Fruit fly (Drosophila melanogaster) whole organism, embryonic: ENCODE data around the gene mahe.

ENCODE experiments used
- Adf1 ChIP-seq: fragments of 200-800 bp; sonication (Bioruptor generic); IDR thresholded peaks from 2 replicates; pipeline ENCODE4 v1.3.6; 2022; ENCODE audit warnings: missing biosample characterization, missing genetic modification characterization
- Atf6 ChIP-seq: fragments of 200-800 bp; sonication (Bioruptor generic); IDR thresholded peaks from 2 replicates; pipeline ENCODE4 v1.3.6; 2022; ENCODE audit warnings: missing biosample characterization, missing genetic modification characterization
- BEAF-32 ChIP-seq: fragments of 200-800 bp; sonication (Bioruptor generic); optimal IDR thresholded peaks from 3 replicates; lab custom pipeline; 2017; ENCODE audit warnings: missing biosample characterization, missing genetic modification characterization, mild to moderate bottlenecking, moderate library complexity, missing genetic modification reagents
- Bteb2 ChIP-seq: fragments of 200-800 bp; sonication (Bioruptor generic); optimal IDR thresholded peaks from 2 replicates; lab custom pipeline; 2016; ENCODE audit warnings: missing biosample characterization, missing genetic modification characterization
- CG10959 ChIP-seq: fragments of 200-800 bp; sonication (Bioruptor generic); IDR thresholded peaks from 2 replicates; pipeline ENCODE4 v1.3.6; 2022; ENCODE audit warnings: missing biosample characterization, missing genetic modification characterization
- CG11504 ChIP-seq: fragments of 200-800 bp; sonication (Bioruptor generic); optimal IDR thresholded peaks from 3 replicates; lab custom pipeline; 2019; ENCODE audit warnings: missing biosample characterization, mild to moderate bottlenecking, missing genetic modification characterization, moderate library complexity
- CG12219 ChIP-seq: fragments of 200-800 bp; sonication (Bioruptor generic); optimal IDR thresholded peaks from 3 replicates; lab custom pipeline; 2018; ENCODE audit warnings: missing biosample characterization, mild to moderate bottlenecking, missing genetic modification characterization
- CG12299 ChIP-seq: fragments of 200-800 bp; sonication (Bioruptor generic); optimal IDR thresholded peaks from 2 replicates; lab custom pipeline; 2018; ENCODE audit warnings: missing biosample characterization, mild to moderate bottlenecking, missing genetic modification characterization
- CG14014 ChIP-seq: fragments of 200-800 bp; sonication (Bioruptor generic); IDR thresholded peaks from 2 replicates; pipeline ENCODE4 v1.3.6; 2022; ENCODE audit warnings: missing biosample characterization, missing genetic modification characterization
- CG15479 ChIP-seq: fragments of 200-800 bp; sonication (Bioruptor generic); optimal IDR thresholded peaks from 3 replicates; lab custom pipeline; 2019; ENCODE audit warnings: missing biosample characterization, mild to moderate bottlenecking, missing genetic modification characterization, moderate library complexity
- CG1603 ChIP-seq: fragments of 200-800 bp; sonication (Bioruptor generic); optimal IDR thresholded peaks from 2 replicates; lab custom pipeline; 2019; ENCODE audit warnings: missing biosample characterization, mild to moderate bottlenecking, missing genetic modification characterization, moderate library complexity
- CG1647 ChIP-seq: fragments of 200-800 bp; sonication (Bioruptor generic); optimal IDR thresholded peaks from 3 replicates; lab custom pipeline; 2016; ENCODE audit warnings: missing biosample characterization, missing genetic modification characterization
- CG18476 ChIP-seq: fragments of 200-800 bp; sonication (Bioruptor generic); optimal IDR thresholded peaks from 2 replicates; lab custom pipeline; 2016; ENCODE audit warnings: missing biosample characterization, mild to moderate bottlenecking, missing genetic modification characterization
- CG2116 ChIP-seq: fragments of 200-800 bp; sonication (Bioruptor generic); optimal IDR thresholded peaks from 3 replicates; lab custom pipeline; 2018; ENCODE audit warnings: missing biosample characterization, mild to moderate bottlenecking, missing genetic modification characterization
- CG33213 ChIP-seq: fragments of 200-800 bp; sonication (Bioruptor generic); optimal IDR thresholded peaks from 3 replicates; lab custom pipeline; 2016; ENCODE audit warnings: missing biosample characterization, missing genetic modification characterization
- CG5180 ChIP-seq: fragments of 200-800 bp; sonication (Bioruptor generic); optimal IDR thresholded peaks from 3 replicates; lab custom pipeline; 2017; ENCODE audit warnings: missing biosample characterization, missing genetic modification characterization, mild to moderate bottlenecking, moderate library complexity, missing genetic modification reagents
- CG6175 ChIP-seq: fragments of 200-800 bp; sonication (Bioruptor generic); IDR thresholded peaks from 3 replicates; pipeline ENCODE4 v1.3.6; 2022; ENCODE audit warnings: missing biosample characterization, missing genetic modification characterization
- CG8089 ChIP-seq: fragments of 200-800 bp; sonication (Bioruptor generic); optimal IDR thresholded peaks from 3 replicates; lab custom pipeline; 2016; ENCODE audit warnings: missing biosample characterization, missing genetic modification characterization
- CG8944 ChIP-seq: fragments of 200-800 bp; sonication (Bioruptor generic); optimal IDR thresholded peaks from 3 replicates; lab custom pipeline; 2016; ENCODE audit warnings: missing biosample characterization, missing genetic modification characterization
- CTCF ChIP-seq: fragments of 200-800 bp; sonication (Bioruptor generic); optimal IDR thresholded peaks from 2 replicates; lab custom pipeline; 2017; ENCODE audit warnings: missing biosample characterization, mild to moderate bottlenecking, missing genetic modification characterization, moderate library complexity
- Dfd ChIP-seq, 2 experiments: fragments of >200 bp; optimal IDR thresholded peaks; 2 replicates each; lab custom pipeline; 2017; ENCODE audit warnings: missing biosample characterization in 2 of 2, missing genetic modification characterization in 2 of 2
- Doc2 ChIP-seq: fragments of 200-800 bp; sonication (Bioruptor generic); IDR thresholded peaks from 2 replicates; pipeline ENCODE4 v1.3.6; 2022; ENCODE audit warnings: missing biosample characterization, missing genetic modification characterization
- E2f1 ChIP-seq: fragments of 200-800 bp; sonication (Bioruptor generic); IDR thresholded peaks from 2 replicates; pipeline ENCODE4 v1.3.6; 2022; ENCODE audit warnings: missing biosample characterization, missing genetic modification characterization
- Elba2 ChIP-seq: fragments of 200-800 bp; sonication (Bioruptor generic); optimal IDR thresholded peaks from 3 replicates; lab custom pipeline; 2016; ENCODE audit warnings: missing biosample characterization, missing genetic modification characterization
- Fer3 ChIP-seq: fragments of 200-800 bp; sonication (Bioruptor generic); optimal IDR thresholded peaks from 2 replicates; lab custom pipeline; 2018; ENCODE audit warnings: missing biosample characterization, mild to moderate bottlenecking, missing genetic modification characterization, moderate library complexity
- H2.0 ChIP-seq: fragments of 200-800 bp; sonication (Bioruptor generic); IDR thresholded peaks from 2 replicates; pipeline ENCODE4 v1.3.6; 2022; ENCODE audit warnings: missing biosample characterization, missing genetic modification characterization
- Hr39 ChIP-seq: fragments of >200 bp; optimal IDR thresholded peaks from 2 replicates; lab custom pipeline; 2017
- Lhr ChIP-seq: fragments of 200-800 bp; sonication (Bioruptor generic); optimal IDR thresholded peaks from 3 replicates; lab custom pipeline; 2017; ENCODE audit warnings: mild to moderate bottlenecking, missing biosample characterization, missing genetic modification reagents, missing genetic modification characterization
- NK7.1 ChIP-seq: fragments of 200-800 bp; sonication (Bioruptor generic); optimal IDR thresholded peaks from 3 replicates; lab custom pipeline; 2016; ENCODE audit warnings: missing biosample characterization, missing genetic modification characterization
- Sin3A ChIP-seq: fragments of >200 bp; optimal IDR thresholded peaks from 2 replicates; lab custom pipeline; 2018
- Ssrp ChIP-seq: fragments of 200-800 bp; sonication (Bioruptor generic); optimal IDR thresholded peaks from 2 replicates; lab custom pipeline; 2018; ENCODE audit warnings: missing biosample characterization, mild to moderate bottlenecking, missing genetic modification characterization, moderate library complexity
- abd-A ChIP-seq: fragments of 200-800 bp; sonication (Bioruptor generic); optimal IDR thresholded peaks from 3 replicates; lab custom pipeline; 2019; ENCODE audit warnings: missing biosample characterization, mild to moderate bottlenecking, missing genetic modification characterization, moderate library complexity
- ase ChIP-seq: fragments of 200-800 bp; sonication (Bioruptor generic); IDR thresholded peaks from 3 replicates; pipeline ENCODE4 v1.3.6; 2022; ENCODE audit warnings: missing biosample characterization, missing genetic modification characterization
- bab2 ChIP-seq: fragments of 200-800 bp; sonication (Bioruptor generic); optimal IDR thresholded peaks from 2 replicates; lab custom pipeline; 2016; ENCODE audit warnings: missing biosample characterization, missing genetic modification characterization
- bbx ChIP-seq: fragments of 200-800 bp; sonication (Bioruptor generic); IDR thresholded peaks from 2 replicates; pipeline ENCODE4 v1.3.6; 2022; ENCODE audit warnings: missing biosample characterization, missing genetic modification characterization; ENCODE audit not compliant: partially characterized antibody
- bsh ChIP-seq, 2 experiments: fragments of 200-800 bp; sonication (Bioruptor generic); optimal IDR thresholded peaks; 2 replicates each; lab custom pipeline; 2017 to 2018; ENCODE audit warnings: mild to moderate bottlenecking in 2 of 2, missing biosample characterization in 2 of 2, missing genetic modification characterization in 2 of 2, moderate library complexity in 1 of 2
- cg ChIP-seq: fragments of 200-800 bp; sonication (Bioruptor generic); optimal IDR thresholded peaks from 3 replicates; lab custom pipeline; 2019; ENCODE audit warnings: missing biosample characterization, mild to moderate bottlenecking, missing genetic modification characterization, moderate library complexity
- chn ChIP-seq: fragments of 200-800 bp; sonication (Bioruptor generic); optimal IDR thresholded peaks from 2 replicates; lab custom pipeline; 2016; ENCODE audit warnings: missing biosample characterization, missing genetic modification characterization
- da ChIP-seq: fragments of 200-800 bp; sonication (Bioruptor generic); optimal IDR thresholded peaks from 2 replicates; lab custom pipeline; 2016; ENCODE audit warnings: missing biosample characterization, missing genetic modification characterization
- esg ChIP-seq: fragments of 200-800 bp; sonication (Bioruptor generic); conservative IDR thresholded peaks from 2 replicates; pipeline ENCODE4 v1.3.6; 2022; ENCODE audit warnings: missing biosample characterization, missing genetic modification characterization
- fu2 ChIP-seq: fragments of 200-800 bp; sonication (Bioruptor generic); optimal IDR thresholded peaks from 2 replicates; lab custom pipeline; 2016; ENCODE audit warnings: missing biosample characterization, missing genetic modification characterization
- grn ChIP-seq: fragments of 200-800 bp; sonication (Bioruptor generic); optimal IDR thresholded peaks from 3 replicates; lab custom pipeline; 2017; ENCODE audit warnings: missing biosample characterization, missing genetic modification characterization
- gt ChIP-seq: fragments of 200-800 bp; sonication (Bioruptor generic); IDR thresholded peaks from 2 replicates; pipeline ENCODE4 v1.3.6; 2022; ENCODE audit warnings: missing biosample characterization, missing genetic modification characterization
- luna ChIP-seq: fragments of 200-800 bp; sonication (Bioruptor generic); optimal IDR thresholded peaks from 2 replicates; lab custom pipeline; 2016; ENCODE audit warnings: missing biosample characterization, missing genetic modification characterization
- pan ChIP-seq, 4 experiments: fragments of >200 bp in 3 of 4; fragments of 200-800 bp in 1 of 4; sonication (Bioruptor generic) in 1 of 4; optimal IDR thresholded peaks in 3 of 4; IDR thresholded peaks in 1 of 4; 2 replicates each; pipeline versions ENCODE4 v1.3.6 to Lab custom; 2017 to 2022; ENCODE audit warnings: missing biosample characterization in 2 of 4, missing genetic modification characterization in 2 of 4, mixed read lengths in 1 of 4
- ro ChIP-seq: fragments of 200-800 bp; sonication (Bioruptor generic); IDR thresholded peaks from 2 replicates; pipeline ENCODE4 v1.3.6; 2022; ENCODE audit warnings: missing biosample characterization, missing genetic modification characterization
- tap ChIP-seq: fragments of 200-800 bp; optimal IDR thresholded peaks from 3 replicates; lab custom pipeline; 2019; ENCODE audit warnings: missing biosample characterization, mild to moderate bottlenecking, missing genetic modification characterization, moderate library complexity
- tio ChIP-seq: fragments of 200-800 bp; sonication (Bioruptor generic); optimal IDR thresholded peaks from 2 replicates; lab custom pipeline; 2017; ENCODE audit warnings: missing biosample characterization, missing genetic modification characterization, inconsistent platforms
- unc-4 ChIP-seq: fragments of 200-800 bp; sonication (Bioruptor generic); IDR thresholded peaks from 2 replicates; pipeline ENCODE4 v1.3.6; 2022; ENCODE audit warnings: missing biosample characterization, missing genetic modification characterization; ENCODE audit not compliant: partially characterized antibody
- wdn ChIP-seq: fragments of 200-800 bp; sonication (Bioruptor generic); IDR thresholded peaks from 2 replicates; pipeline ENCODE4 v1.3.6; 2022; ENCODE audit warnings: missing biosample characterization, missing genetic modification characterization
- wek ChIP-seq: fragments of 200-800 bp; sonication (Bioruptor generic); optimal IDR thresholded peaks from 3 replicates; lab custom pipeline; 2018; ENCODE audit warnings: missing biosample characterization, mild to moderate bottlenecking, missing genetic modification characterization, moderate library complexity

mahe gene

DNA sequence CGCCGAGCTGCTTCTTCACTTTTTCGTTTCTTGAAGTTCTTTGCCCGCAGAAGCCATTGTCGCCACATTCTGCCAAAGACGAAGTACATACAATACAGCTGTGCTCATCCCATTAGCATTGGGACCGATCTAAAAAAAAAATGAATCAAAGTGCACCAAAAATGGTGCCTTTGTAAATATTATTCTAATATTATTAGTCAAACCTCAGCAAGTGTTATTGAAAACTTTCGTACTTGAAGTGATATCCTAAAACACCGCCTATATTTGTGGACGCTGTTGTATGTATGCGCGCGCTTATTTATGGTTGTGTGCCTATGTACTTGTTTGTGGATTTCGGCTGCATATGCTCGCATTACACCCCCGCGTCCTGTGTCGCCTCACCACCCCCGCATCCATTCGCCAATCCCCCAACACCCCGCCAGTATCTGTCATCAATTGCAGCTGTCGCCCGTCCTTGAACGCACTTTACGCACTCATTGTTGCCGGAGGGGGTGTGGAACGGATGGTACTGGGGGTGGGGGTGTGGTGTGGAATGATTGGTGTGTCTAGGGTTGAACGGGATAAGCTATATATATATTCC, 41.3 kb upstream of the mahe start (continued):
- TF ChIP-seq wdn (peak; percentile 79), Bteb2 (GFP tag; lab: Kevin White, UChicago) (peak; percentile 60), fu2 (GFP tag; lab: Kevin White, UChicago) (peak; percentile 17), CG12219 (GFP tag; lab: Kevin White, UChicago) (peak; percentile 91), CG8089 (GFP tag; lab: Kevin White, UChicago) (peak; percentile 56), gt (GFP tag; lab: Robert Waterston, UW) (peak; percentile 58), bsh (GFP tag; optimal IDR thresholded peaks at IDR 0.05; lab: Kevin White, UChicago) (peak; percentile 76 to 95), CG1603 (tag; lab: Kevin White, UChicago) (peak; percentile 95), Sin3A (no peak), chn (GFP tag; lab: Kevin White, UChicago) (peak; percentile 72), CG14014 (GFP tag; lab: Robert Waterston, UW) (peak; percentile 86), CTCF (GFP tag; lab: Kevin White, UChicago) (peak; percentile 52), Atf6 (GFP tag; lab: Robert Waterston, UW) (peak; percentile 79), CG10959 (GFP tag; lab: Robert Waterston, UW) (peak; percentile 82), CG8944 (GFP tag; lab: Kevin White, UChicago) (peak; percentile 39), Lhr (peak; percentile 75), grn (GFP tag; lab: Kevin White, UChicago) (peak; percentile 1), da (no peak), luna (GFP tag; lab: Kevin White, UChicago) (no peak), tio (peak; percentile 80), Hr39 (lab: Kevin White, UChicago) (no peak), Fer3 (tag; lab: Kevin White, UChicago) (peak; percentile 78), CG15479 (GFP tag; lab: Kevin White, UChicago) (no peak), tap (tag; lab: Kevin White, UChicago) (peak; percentile 78), CG12299 (tag; lab: Kevin White, UChicago) (peak; percentile 75), CG5180 (peak; percentile 72), ro (GFP tag; lab: Robert Waterston, UW) (peak; percentile 68), E2f1 (GFP tag; lab: Robert Waterston, UW) (peak; percentile 86), ase (GFP tag; lab: Robert Waterston, UW) (peak; percentile 86), Elba2 (GFP tag; lab: Kevin White, UChicago) (no peak), CG11504 (tag; lab: Kevin White, UChicago) (peak; percentile 92), CG1647 (GFP tag; lab: Kevin White, UChicago) (peak; percentile 56), CG2116 (GFP tag; lab: Kevin White, UChicago) (peak; percentile 49), bbx (no peak), CG18476 (GFP tag; lab: Kevin White, UChicago) (peak; percentile 81), bab2 (peak; percentile 76), abd-A (tag; lab: Kevin White, UChicago) (peak; percentile 58), CG33213 (GFP tag; lab: Kevin White, UChicago) (peak; percentile 62), Ssrp (peak; percentile 88), esg (GFP tag; lab: Robert Waterston, UW) (peak; percentile 84), Adf1 (GFP tag; lab: Robert Waterston, UW) (no peak; the same call in 1 of the 2 replicates), pan (optimal IDR thresholded peaks at IDR 0.05; lab: Kevin White, UChicago) (no peak), pan (GFP tag; optimal IDR thresholded peaks at IDR 0.05 in 1 of 2, IDR thresholded peaks at IDR 0.05 in 1 of 2) (peak in 1 of 2 experiments; percentile 93), BEAF-32 (GFP tag; lab: Kevin White, UChicago) (no peak), H2.0 (peak; percentile 90), cg (no peak), wek (GFP tag; lab: Kevin White, UChicago) (peak; percentile 72), CG6175 (GFP tag; lab: Robert Waterston, UW) (0 out of 3 replicates have a peak, but pooled peaks have one; percentile 55), NK7.1 (GFP tag; lab: Kevin White, UChicago) (peak; percentile 57), unc-4 (GFP tag; lab: Robert Waterston, UW) (no peak), Dfd (GFP tag; optimal IDR thresholded peaks at IDR 0.05; lab: Kevin White, UChicago) (no peak), Doc2 (GFP tag; lab: Robert Waterston, UW) (0 out of 2 replicates have a peak, but pooled peaks have one; percentile 43)
